Worm (Caenorhabditis elegans) whole organism, L3 larva: Measurements from ENCODE around the gene C38D4.10.

ENCODE experiments used
- R02D3.7 ChIP-seq: fragments of 150-350 bp; optimal IDR thresholded peaks from 2 replicates; lab custom pipeline; 2014; ENCODE audit warnings: missing biosample characterization, missing genetic modification characterization
- aly-2 ChIP-seq: fragments of 150-350 bp; optimal IDR thresholded peaks from 2 replicates; lab custom pipeline; 2014; ENCODE audit warnings: missing biosample characterization, missing genetic modification characterization
- ama-1 ChIP-seq: fragments of 150-350 bp; optimal IDR thresholded peaks from 2 replicates; lab custom pipeline; 2018
- ceh-16 ChIP-seq: sonication (generic microtip); optimal IDR thresholded peaks from 2 replicates; lab custom pipeline; 2017; ENCODE audit warnings: missing biosample characterization, missing genetic modification characterization
- ceh-28 ChIP-seq: fragments of 150-350 bp; optimal IDR thresholded peaks from 2 replicates; lab custom pipeline; 2014; ENCODE audit warnings: missing biosample characterization, missing genetic modification reagents, missing genetic modification characterization
- ceh-9 ChIP-seq: sonication (generic microtip); optimal IDR thresholded peaks from 2 replicates; lab custom pipeline; 2018; ENCODE audit warnings: missing biosample characterization, missing genetic modification characterization
- daf-12 ChIP-seq: fragments of 150-350 bp; optimal IDR thresholded peaks from 2 replicates; lab custom pipeline; 2014; ENCODE audit warnings: missing biosample characterization, missing genetic modification reagents, missing genetic modification characterization
- elt-1 ChIP-seq: fragments of 150-350 bp; optimal IDR thresholded peaks from 2 replicates; lab custom pipeline; 2014; ENCODE audit warnings: missing biosample characterization, missing genetic modification characterization
- elt-2 ChIP-seq: sonication (generic microtip); optimal IDR thresholded peaks from 2 replicates; lab custom pipeline; 2016; ENCODE audit warnings: missing genetic modification reagents, mild to moderate bottlenecking, missing genetic modification characterization, missing compliant biosample characterization
- eor-1 ChIP-seq, 2 experiments: fragments of 150-350 bp; optimal IDR thresholded peaks; 2 replicates each; lab custom pipeline; 2014 to 2018; ENCODE audit warnings: missing biosample characterization in 2 of 2, missing genetic modification characterization in 2 of 2
- fkh-2 ChIP-seq: fragments of 150-350 bp; optimal IDR thresholded peaks from 2 replicates; lab custom pipeline; 2014; ENCODE audit warnings: missing biosample characterization, missing genetic modification reagents, missing genetic modification characterization
- fos-1 ChIP-seq: fragments of 150-350 bp; optimal IDR thresholded peaks from 2 replicates; lab custom pipeline; 2014; ENCODE audit warnings: missing biosample characterization, missing genetic modification characterization
- hmg-11 ChIP-seq: sonication (generic microtip); optimal IDR thresholded peaks from 2 replicates; lab custom pipeline; 2016; ENCODE audit warnings: missing genetic modification characterization, missing compliant biosample characterization
- jun-1 ChIP-seq: fragments of 150-350 bp; optimal IDR thresholded peaks from 2 replicates; lab custom pipeline; 2014; ENCODE audit warnings: missing biosample characterization, missing genetic modification reagents, missing genetic modification characterization
- lin-15B ChIP-seq: fragments of 150-350 bp; optimal IDR thresholded peaks from 2 replicates; lab custom pipeline; 2014; ENCODE audit warnings: missing biosample characterization, missing genetic modification characterization
- lin-39 ChIP-seq: fragments of 150-350 bp; optimal IDR thresholded peaks from 2 replicates; lab custom pipeline; 2018; ENCODE audit warnings: missing biosample characterization, missing genetic modification reagents, missing genetic modification characterization
- mdl-1 ChIP-seq: fragments of 150-350 bp; optimal IDR thresholded peaks from 2 replicates; lab custom pipeline; 2014; ENCODE audit warnings: missing biosample characterization, missing genetic modification characterization
- nfya-1 ChIP-seq: sonication (generic microtip); optimal IDR thresholded peaks from 2 replicates; lab custom pipeline; 2017; ENCODE audit warnings: missing genetic modification characterization, mild to moderate bottlenecking, missing compliant biosample characterization, antibody characterized with exemption, moderate library complexity; ENCODE audit not compliant: insufficient read depth
- nhr-11 ChIP-seq: fragments of 150-350 bp; optimal IDR thresholded peaks from 2 replicates; lab custom pipeline; 2014; ENCODE audit warnings: missing biosample characterization, missing genetic modification characterization
- nhr-23 ChIP-seq: fragments of 150-350 bp; optimal IDR thresholded peaks from 2 replicates; lab custom pipeline; 2014; ENCODE audit warnings: missing biosample characterization, missing genetic modification reagents, missing genetic modification characterization
- nhr-237 ChIP-seq: fragments of 150-350 bp; optimal IDR thresholded peaks from 2 replicates; lab custom pipeline; 2014; ENCODE audit warnings: missing biosample characterization, missing genetic modification characterization
- nhr-25 ChIP-seq: sonication (generic microtip); optimal IDR thresholded peaks from 2 replicates; lab custom pipeline; 2017; ENCODE audit warnings: missing biosample characterization, missing genetic modification characterization
- nhr-43 ChIP-seq: sonication (generic microtip); optimal IDR thresholded peaks from 2 replicates; lab custom pipeline; 2016; ENCODE audit warnings: mild to moderate bottlenecking, missing genetic modification characterization, missing compliant biosample characterization; ENCODE audit not compliant: poor library complexity, severe bottlenecking
- nhr-67 ChIP-seq: fragments of 150-350 bp; optimal IDR thresholded peaks from 2 replicates; lab custom pipeline; 2014; ENCODE audit warnings: missing biosample characterization, missing genetic modification characterization
- nhr-77 ChIP-seq: fragments of 150-350 bp; optimal IDR thresholded peaks from 2 replicates; lab custom pipeline; 2014; ENCODE audit warnings: missing biosample characterization, missing genetic modification characterization
- pqm-1 ChIP-seq: fragments of 150-350 bp; optimal IDR thresholded peaks from 2 replicates; lab custom pipeline; 2017; ENCODE audit warnings: missing biosample characterization, missing genetic modification characterization, inconsistent platforms
- sea-2 ChIP-seq: fragments of 150-350 bp; sonication (generic microtip); optimal IDR thresholded peaks from 4 replicates; lab custom pipeline; 2014; ENCODE audit warnings: missing biosample characterization, missing genetic modification reagents, missing genetic modification characterization
- tbx-2 ChIP-seq: sonication (generic microtip); optimal IDR thresholded peaks from 2 replicates; lab custom pipeline; 2016; ENCODE audit warnings: mild to moderate bottlenecking, missing genetic modification characterization, missing compliant biosample characterization
- unc-39 ChIP-seq: sonication (generic microtip); optimal IDR thresholded peaks from 4 replicates; lab custom pipeline; 2017; ENCODE audit warnings: missing biosample characterization, missing genetic modification characterization
- ztf-11 ChIP-seq: fragments of 150-350 bp; optimal IDR thresholded peaks from 2 replicates; lab custom pipeline; 2014; ENCODE audit warnings: missing biosample characterization, missing genetic modification characterization

Gene C38D4.10

DNA sequence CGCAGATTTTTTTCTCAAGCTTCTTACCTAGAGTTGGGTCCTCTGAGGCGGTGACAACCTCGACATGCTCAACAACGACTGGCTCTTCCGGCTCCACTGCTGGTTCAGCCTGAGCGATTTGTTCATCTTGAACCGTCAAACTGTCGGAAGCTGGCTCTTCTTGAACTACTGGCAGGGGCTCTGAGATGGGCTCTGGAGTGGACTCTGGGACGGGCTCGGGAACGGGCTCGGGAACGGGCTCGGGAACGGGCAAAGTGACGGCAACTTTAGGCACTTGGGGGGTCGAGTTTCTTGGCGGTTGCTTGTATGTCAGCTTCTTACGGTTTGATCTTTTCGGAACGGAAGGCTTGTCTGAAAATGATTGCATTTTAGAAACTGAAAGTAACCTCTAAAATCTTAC lies 19.5 kb upstream of the C38D4.10 start:
- no peak for TF ChIP-seq R02D3.7
- no peak for TF ChIP-seq fos-1
- no peak for TF ChIP-seq nhr-77 (tag; lab: Kevin White, UChicago)

DNA sequence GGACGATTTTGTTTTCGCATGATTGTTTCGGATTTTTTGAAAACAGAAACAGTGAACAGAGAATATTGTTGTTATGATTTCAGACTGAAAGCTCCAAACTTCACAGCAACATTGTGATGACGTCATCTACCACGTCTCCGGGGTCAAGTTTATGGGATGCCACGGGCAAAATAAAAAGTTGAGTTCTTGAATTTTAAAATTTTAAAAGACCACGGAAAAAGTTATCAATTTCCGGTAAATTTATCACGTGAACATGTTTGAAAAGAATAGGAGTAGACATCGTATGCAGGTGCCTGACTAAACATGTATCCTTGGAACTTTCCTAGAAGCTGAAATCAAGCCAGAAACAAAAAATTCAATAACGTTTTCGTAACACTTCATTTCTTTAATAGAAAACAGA lies 18.8 kb upstream of the C38D4.10 start, which contains the start of gene B0393.4:
Gene B0393.4 (minus strand): TSS at position 101 of the 400 bp plus-strand sequence.
- no peak for TF ChIP-seq fkh-2 (tag; lab: Kevin White, UChicago)
- TF ChIP-seq aly-2 (tag; lab: Kevin White, UChicago) = no peak

- TF ChIP-seq elt-1 (tag; lab: Kevin White, UChicago) (no peak), ceh-9 (no peak), nhr-43 (tag; lab: Kevin White, UChicago) (no peak), sea-2 (no peak), hmg-11 (no peak), lin-15B (tag; lab: Kevin White, UChicago) (no peak)
- TF ChIP-seq, all 47 proteins: peak for 0
Measured at ce11 chrIII:4765474-4765873, 16.9 kb upstream of the C38D4.10 start, which contains the start of gene B0393.5. B0393.5 (plus strand) TSS chrIII:4765774.

ce11 chrIII:4766842-4767241 lies 15.5 kb upstream of the C38D4.10 start:
- TF ChIP-seq aly-2 (tag; lab: Kevin White, UChicago) (no peak), elt-2 (tag; lab: Kevin White, UChicago) (no peak), ceh-16 (tag; lab: Kevin White, UChicago) (no peak), lin-39 (tag; lab: Kevin White, UChicago) (no peak), sea-2 (no peak)
- TF ChIP-seq, all 47 proteins: peak for 0

DNA sequence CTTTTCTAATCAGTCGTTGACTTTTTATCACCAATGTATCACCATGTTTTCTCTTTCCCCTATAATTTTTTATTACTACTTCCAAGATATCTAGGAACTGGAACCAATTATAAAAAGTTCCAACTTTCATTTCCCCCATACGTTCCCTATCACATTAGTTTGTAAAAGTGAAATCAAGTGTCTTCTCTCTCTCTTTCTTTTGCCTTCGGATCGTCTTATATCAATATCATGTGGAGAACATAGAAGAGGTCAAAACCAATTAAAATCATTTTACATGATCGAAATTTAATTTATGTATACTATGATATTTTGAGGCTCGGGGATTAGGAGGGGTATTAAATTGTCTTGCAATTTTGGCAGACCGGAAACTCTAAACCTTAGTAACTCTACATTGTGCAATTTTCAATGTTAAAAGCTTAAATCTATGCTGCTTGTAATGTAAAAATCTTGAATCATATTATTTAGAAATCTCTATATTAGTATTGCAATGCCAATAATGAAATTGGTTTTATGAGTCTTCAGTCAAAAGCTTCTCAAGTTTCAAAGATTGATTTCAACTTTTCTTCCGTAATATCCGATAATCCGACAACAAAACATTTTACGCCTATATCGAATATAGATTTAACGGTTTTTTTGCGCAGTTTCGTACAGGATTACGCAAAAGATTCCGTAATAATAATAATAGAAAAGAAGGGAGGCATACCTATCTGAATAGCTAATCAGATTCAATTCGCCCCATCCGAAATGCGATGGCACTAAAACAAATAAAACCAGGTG lies 14.3 kb upstream of the C38D4.10 start:
- TF ChIP-seq daf-12 (tag; lab: Kevin White, UChicago) (no peak), nhr-67 (tag; lab: Kevin White, UChicago) (no peak), nhr-237 (no peak), lin-39 (tag; lab: Kevin White, UChicago) (no peak), R02D3.7 (no peak), ceh-28 (tag; lab: Kevin White, UChicago) (no peak), fkh-2 (tag; lab: Kevin White, UChicago) (no peak), nhr-77 (tag; lab: Kevin White, UChicago) (no peak), nhr-23 (tag; lab: Kevin White, UChicago) (no peak), jun-1 (tag; lab: Kevin White, UChicago) (no peak), nfya-1 (no peak), unc-39 (tag; lab: Kevin White, UChicago) (no peak), mdl-1 (tag; lab: Kevin White, UChicago) (no peak), ama-1 (lab: Kevin White, UChicago) (no peak), pqm-1 (tag; lab: Kevin White, UChicago) (no peak)

ce11 chrIII:4778003-4778402 lies 4.3 kb upstream of the C38D4.10 start, which contains the start of gene B0393.7:
B0393.7 (minus strand) TSS chrIII:4778103.
- no peak for TF ChIP-seq fos-1
- no peak for TF ChIP-seq nhr-237
- TF ChIP-seq lin-15B (tag; lab: Kevin White, UChicago) = no peak
- TF ChIP-seq eor-1 (tag; optimal IDR thresholded peaks at IDR 0.05; lab: Kevin White, UChicago) = no peak
- no peak for TF ChIP-seq tbx-2 (tag; lab: Kevin White, UChicago)
- no peak for TF ChIP-seq nhr-11 (tag; lab: Kevin White, UChicago)
- TF ChIP-seq R02D3.7 = no peak
- TF ChIP-seq aly-2 (tag; lab: Kevin White, UChicago) = no peak
- TF ChIP-seq nhr-25 = no peak
- TF ChIP-seq daf-12 (tag; lab: Kevin White, UChicago) = no peak
- TF ChIP-seq nhr-43 (tag; lab: Kevin White, UChicago) = no peak
- TF ChIP-seq ztf-11 (tag; lab: Kevin White, UChicago) = no peak
